Fruit fly (Drosophila melanogaster): ENCODE data around the gene X11Lbeta.
A peak's percentile ranks its signal among the peaks of the same experiment; 100 is the strongest.

X11Lbeta gene

DNA sequence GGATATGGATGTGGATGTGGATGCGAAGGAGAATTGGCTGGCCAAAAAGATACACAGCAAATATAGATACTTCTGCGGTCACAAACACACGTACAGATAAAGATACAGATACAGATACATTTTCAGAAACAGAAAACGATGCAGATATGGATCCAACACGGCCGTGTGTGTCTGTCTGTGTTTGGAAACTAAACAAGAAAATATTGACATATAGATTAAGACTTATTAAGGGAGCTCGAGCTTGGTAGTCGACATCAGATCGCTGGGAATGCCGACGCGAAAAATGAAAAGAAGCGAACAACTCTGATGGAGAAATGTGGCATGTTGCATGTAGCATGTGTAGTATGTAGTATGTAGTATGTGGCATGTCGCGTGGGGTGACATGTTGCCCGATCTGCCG lies 45.5 kb upstream of the X11Lbeta start (continued):
- TF ChIP-seq sd (tag; optimal IDR thresholded peaks at IDR 0.05): no peak
- TF ChIP-seq CG6791 (GFP tag; IDR thresholded peaks at IDR 0.05; ENCODE audit: partially characterized antibody): no peak
- peak; percentile 13 for TF ChIP-seq CG7556 (GFP tag; optimal IDR thresholded peaks at IDR 0.05)
- no peak for TF ChIP-seq CG3847 (GFP tag; IDR thresholded peaks at IDR 0.05)
- no peak for TF ChIP-seq luna (GFP tag; optimal IDR thresholded peaks at IDR 0.05)
- no peak for TF ChIP-seq CG2889 (GFP tag; IDR thresholded peaks at IDR 0.05)
- peak; percentile 31 for TF ChIP-seq CG4328 (GFP tag; optimal IDR thresholded peaks at IDR 0.05)
- TF ChIP-seq CG11560 (tag; IDR thresholded peaks at IDR 0.05): no peak
- peak; percentile 12 for TF ChIP-seq CG12744 (GFP tag; optimal IDR thresholded peaks at IDR 0.05)
- no peak for TF ChIP-seq Poxn (GFP tag; IDR thresholded peaks at IDR 0.05)
- TF ChIP-seq seq (GFP tag; IDR thresholded peaks at IDR 0.05): no peak
- peak; percentile 16 for TF ChIP-seq CoRest (tag; optimal IDR thresholded peaks at IDR 0.05)
- TF ChIP-seq CG18262 (tag; optimal IDR thresholded peaks at IDR 0.05): no peak
- peak in 1 of 2 experiments; percentile 21 for TF ChIP-seq chif (GFP tag; optimal IDR thresholded peaks at IDR 0.05)
- TF ChIP-seq Opbp (GFP tag; IDR thresholded peaks at IDR 0.05; ENCODE audit: partially characterized antibody): no peak
- no peak for TF ChIP-seq lmd (GFP tag; IDR thresholded peaks at IDR 0.05)
- TF ChIP-seq CG15601 (tag; optimal IDR thresholded peaks at IDR 0.05): peak; percentile 46
- no peak for TF ChIP-seq yki (optimal IDR thresholded peaks at IDR 0.05)
- no peak for TF ChIP-seq hth (optimal IDR thresholded peaks at IDR 0.05)
- no peak for TF ChIP-seq da (GFP tag; optimal IDR thresholded peaks at IDR 0.05)
- no peak for TF ChIP-seq kay (GFP tag; optimal IDR thresholded peaks at IDR 0.05)
- TF ChIP-seq btn (GFP tag; optimal IDR thresholded peaks at IDR 0.05): peak; percentile 14
- no peak for TF ChIP-seq CG11696 (GFP tag; IDR thresholded peaks at IDR 0.05)
- no peak for TF ChIP-seq CG10462 (GFP tag; optimal IDR thresholded peaks at IDR 0.05)
- TF ChIP-seq oc (tag; optimal IDR thresholded peaks at IDR 0.05): no peak
- TF ChIP-seq CG1647 (GFP tag; optimal IDR thresholded peaks at IDR 0.05): no peak
- no peak for TF ChIP-seq E2f2 (GFP tag; IDR thresholded peaks at IDR 0.05)
- TF ChIP-seq CG14710 (tag; optimal IDR thresholded peaks at IDR 0.05): peak; percentile 19
- TF ChIP-seq CG13424 (tag; optimal IDR thresholded peaks at IDR 0.05): peak; percentile 23
- no peak for TF ChIP-seq Dip2 (GFP tag; IDR thresholded peaks at IDR 0.05)
- no peak for TF ChIP-seq Ravus (GFP tag; IDR thresholded peaks at IDR 0.05)
- no peak for TF ChIP-seq Deaf1 (tag; optimal IDR thresholded peaks at IDR 0.05)
- peak; percentile 36 for TF ChIP-seq Asciz (GFP tag; optimal IDR thresholded peaks at IDR 0.05)
- no peak for TF ChIP-seq ken (GFP tag; IDR thresholded peaks at IDR 0.05)
- no peak for TF ChIP-seq HmgZ (tag; optimal IDR thresholded peaks at IDR 0.05)
- TF ChIP-seq insv (GFP tag; optimal IDR thresholded peaks at IDR 0.05): no peak
- TF ChIP-seq CG2199 (GFP tag; IDR thresholded peaks at IDR 0.05): no peak
- TF ChIP-seq MBD-R2 (GFP tag; IDR thresholded peaks at IDR 0.05): no peak
- TF ChIP-seq fd64A (GFP tag; optimal IDR thresholded peaks at IDR 0.05): peak; percentile 74
- no peak for TF ChIP-seq CG6854 (GFP tag; optimal IDR thresholded peaks at IDR 0.05)
- no peak for TF ChIP-seq D19B (GFP tag; optimal IDR thresholded peaks at IDR 0.05)
- TF ChIP-seq pb (GFP tag; optimal IDR thresholded peaks at IDR 0.05): no peak
- no peak for TF ChIP-seq emc (GFP tag; optimal IDR thresholded peaks at IDR 0.05)
- no peak for TF ChIP-seq CG13775 (GFP tag; optimal IDR thresholded peaks at IDR 0.05)
- TF ChIP-seq CG32767 (GFP tag; IDR thresholded peaks at IDR 0.05): no peak
- TF ChIP-seq Nf-YC (tag; optimal IDR thresholded peaks at IDR 0.05): no peak
- no peak for TF ChIP-seq Hand (GFP tag; optimal IDR thresholded peaks at IDR 0.05)
- TF ChIP-seq danr (GFP tag; IDR thresholded peaks at IDR 0.05): no peak
- TF ChIP-seq CG10979 (tag; optimal IDR thresholded peaks at IDR 0.05): no peak
- peak; percentile 64 for TF ChIP-seq PHDP (tag; optimal IDR thresholded peaks at IDR 0.05)
- no peak for TF ChIP-seq dati (GFP tag; IDR thresholded peaks at IDR 0.05)
- TF ChIP-seq Dref (GFP tag; IDR thresholded peaks at IDR 0.05): no peak
- no peak for TF ChIP-seq Dfd (GFP tag; optimal IDR thresholded peaks at IDR 0.05)
